Worm (Caenorhabditis elegans) whole organism, L1 larva: ENCODE measurements around the gene pisy-1.

ENCODE experiments used
- aha-1 ChIP-seq: fragments of 150-350 bp; optimal IDR thresholded peaks from 2 replicates; lab custom pipeline; 2014; ENCODE audit warnings: missing biosample characterization, missing genetic modification characterization
- lin-13 ChIP-seq: fragments of 150-350 bp; optimal IDR thresholded peaks from 2 replicates; lab custom pipeline; 2014; ENCODE audit warnings: missing biosample characterization, missing genetic modification reagents, missing genetic modification characterization
- mdl-1 ChIP-seq, 2 experiments: fragments of 150-350 bp; optimal IDR thresholded peaks; 2 replicates each; lab custom pipeline; 2014 to 2017; ENCODE audit warnings: missing biosample characterization in 2 of 2, missing genetic modification characterization in 2 of 2, inconsistent platforms in 1 of 2
- nhr-237 ChIP-seq: fragments of 150-350 bp; optimal IDR thresholded peaks from 2 replicates; lab custom pipeline; 2014; ENCODE audit warnings: missing biosample characterization, missing genetic modification characterization
- nhr-28 ChIP-seq: fragments of 150-350 bp; optimal IDR thresholded peaks from 2 replicates; lab custom pipeline; 2014; ENCODE audit warnings: missing biosample characterization, missing genetic modification characterization

- TF ChIP-seq nhr-28 (tag; lab: Kevin White, UChicago) (no peak), nhr-237 (no peak), aha-1 (tag; lab: Kevin White, UChicago) (no peak), mdl-1 (tag; optimal IDR thresholded peaks at IDR 0.05; lab: Kevin White, UChicago) (no peak), lin-13 (GFP tag; lab: Kevin White, UChicago) (no peak)
Observed at ce11 chrII:12728608-12729007, 9.5 kb downstream of the pisy-1 start.
